Worm (Caenorhabditis elegans) whole organism, mixed stage, embryonic: ENCODE data around the gene col-175.

Experiments used
- M03D4.4 ChIP-seq: sonication (generic microtip); optimal IDR thresholded peaks from 2 replicates; lab custom pipeline; 2017; ENCODE audit warnings: mild to moderate bottlenecking, missing genetic modification characterization, missing compliant biosample characterization
- bed-3 ChIP-seq: fragments of 200-800 bp; sonication (Bioruptor generic); optimal IDR thresholded peaks from 3 replicates; lab custom pipeline; 2018; ENCODE audit warnings: mild to moderate bottlenecking, missing genetic modification characterization, moderate library complexity, missing compliant biosample characterization
- blmp-1 ChIP-seq: fragments of 150-350 bp; optimal IDR thresholded peaks from 2 replicates; lab custom pipeline; 2014; ENCODE audit warnings: missing biosample characterization, missing genetic modification characterization
- ceh-39 ChIP-seq: fragments of 150-350 bp; optimal IDR thresholded peaks from 2 replicates; lab custom pipeline; 2014; ENCODE audit warnings: missing biosample characterization, missing genetic modification characterization
- ceh-43 ChIP-seq: fragments of 200-800 bp; sonication (Bioruptor generic); optimal IDR thresholded peaks from 2 replicates; lab custom pipeline; 2018; ENCODE audit warnings: mild to moderate bottlenecking, missing genetic modification characterization, moderate library complexity, missing compliant biosample characterization
- ceh-83 ChIP-seq: fragments of 200-800 bp; sonication (Bioruptor generic); optimal IDR thresholded peaks from 2 replicates; lab custom pipeline; 2018; ENCODE audit warnings: mild to moderate bottlenecking, missing genetic modification characterization, missing compliant biosample characterization
- ces-1 ChIP-seq: fragments of 150-350 bp; optimal IDR thresholded peaks from 2 replicates; lab custom pipeline; 2014; ENCODE audit warnings: missing biosample characterization, missing genetic modification reagents, missing genetic modification characterization
- cnd-1 ChIP-seq: fragments of 200-800 bp; sonication (Bioruptor generic); optimal IDR thresholded peaks from 2 replicates; lab custom pipeline; 2018; ENCODE audit warnings: mild to moderate bottlenecking, missing genetic modification characterization, missing compliant biosample characterization
- drap-1 ChIP-seq: fragments of 200-800 bp; sonication (Bioruptor generic); optimal IDR thresholded peaks from 3 replicates; lab custom pipeline; 2018; ENCODE audit warnings: mild to moderate bottlenecking, missing genetic modification characterization, missing compliant biosample characterization
- elt-1 ChIP-seq: sonication (generic microtip); optimal IDR thresholded peaks from 2 replicates; lab custom pipeline; 2017; ENCODE audit warnings: missing genetic modification characterization, mild to moderate bottlenecking, missing compliant biosample characterization, antibody characterized with exemption, moderate library complexity, borderline replicate concordance; ENCODE audit not compliant: insufficient read depth
- elt-3 ChIP-seq: fragments of 150-350 bp; optimal IDR thresholded peaks from 2 replicates; lab custom pipeline; 2014; ENCODE audit warnings: missing biosample characterization, missing genetic modification characterization
- flh-1 ChIP-seq: fragments of 200-800 bp; sonication (Bioruptor generic); optimal IDR thresholded peaks from 2 replicates; lab custom pipeline; 2018; ENCODE audit warnings: mild to moderate bottlenecking, missing genetic modification characterization, moderate library complexity, missing compliant biosample characterization
- ham-2 ChIP-seq: fragments of 200-800 bp; sonication (Bioruptor generic); optimal IDR thresholded peaks from 2 replicates; lab custom pipeline; 2018; ENCODE audit warnings: mild to moderate bottlenecking, missing genetic modification characterization, missing compliant biosample characterization
- hlh-1 ChIP-seq: fragments of 150-350 bp; optimal IDR thresholded peaks from 2 replicates; lab custom pipeline; 2014; ENCODE audit warnings: missing biosample characterization, missing genetic modification reagents, missing genetic modification characterization
- lin-13 ChIP-seq: fragments of 150-350 bp; optimal IDR thresholded peaks from 2 replicates; lab custom pipeline; 2014; ENCODE audit warnings: missing biosample characterization, missing genetic modification characterization
- lin-32 ChIP-seq: fragments of 200-800 bp; sonication (Bioruptor generic); optimal IDR thresholded peaks from 2 replicates; lab custom pipeline; 2018; ENCODE audit warnings: mild to moderate bottlenecking, missing genetic modification characterization, missing compliant biosample characterization
- lsy-2 ChIP-seq: fragments of 150-350 bp; optimal IDR thresholded peaks from 2 replicates; lab custom pipeline; 2014; ENCODE audit warnings: missing biosample characterization, missing genetic modification characterization
- mab-5 ChIP-seq: fragments of 150-350 bp; optimal IDR thresholded peaks from 2 replicates; lab custom pipeline; 2014; ENCODE audit warnings: missing biosample characterization, missing genetic modification characterization
- nhr-12 ChIP-seq: fragments of 150-350 bp; optimal IDR thresholded peaks from 2 replicates; lab custom pipeline; 2014; ENCODE audit warnings: missing biosample characterization, missing genetic modification characterization
- nhr-2 ChIP-seq: fragments of 150-350 bp; optimal IDR thresholded peaks from 2 replicates; lab custom pipeline; 2014; ENCODE audit warnings: missing biosample characterization, missing genetic modification characterization
- nhr-28 ChIP-seq: fragments of 150-350 bp; optimal IDR thresholded peaks from 2 replicates; lab custom pipeline; 2014; ENCODE audit warnings: missing biosample characterization, missing genetic modification characterization
- nhr-76 ChIP-seq: sonication (generic microtip); optimal IDR thresholded peaks from 2 replicates; lab custom pipeline; 2017; ENCODE audit warnings: missing biosample characterization, missing genetic modification characterization
- pha-4 ChIP-seq: fragments of 150-350 bp; optimal IDR thresholded peaks from 2 replicates; lab custom pipeline; 2018; ENCODE audit warnings: missing biosample characterization, missing genetic modification reagents, missing genetic modification characterization
- sptf-1 ChIP-seq: sonication (generic microtip); optimal IDR thresholded peaks from 2 replicates; lab custom pipeline; 2017; ENCODE audit warnings: mild to moderate bottlenecking, missing genetic modification characterization, moderate library complexity, missing compliant biosample characterization
- tbx-8 ChIP-seq: fragments of 200-800 bp; sonication (Bioruptor generic); optimal IDR thresholded peaks from 2 replicates; lab custom pipeline; 2018; ENCODE audit warnings: mild to moderate bottlenecking, missing genetic modification characterization, moderate library complexity, missing compliant biosample characterization
- unc-120 ChIP-seq: sonication (generic microtip); optimal IDR thresholded peaks from 2 replicates; lab custom pipeline; 2017; ENCODE audit warnings: missing genetic modification characterization, missing compliant biosample characterization; ENCODE audit not compliant: poor library complexity, severe bottlenecking
- unc-39 ChIP-seq: fragments of 150-350 bp; optimal IDR thresholded peaks from 2 replicates; lab custom pipeline; 2014; ENCODE audit warnings: missing biosample characterization, missing genetic modification characterization
- unc-62 ChIP-seq: fragments of 150-350 bp; optimal IDR thresholded peaks from 2 replicates; lab custom pipeline; 2014; ENCODE audit warnings: missing biosample characterization, missing genetic modification reagents, missing genetic modification characterization
- zip-8 ChIP-seq: fragments of 150-350 bp; optimal IDR thresholded peaks from 2 replicates; lab custom pipeline; 2014; ENCODE audit warnings: missing biosample characterization, missing genetic modification characterization
- ztf-11 ChIP-seq: fragments of 150-350 bp; optimal IDR thresholded peaks from 2 replicates; lab custom pipeline; 2014; ENCODE audit warnings: missing biosample characterization, missing genetic modification characterization

The col-175 gene

ce11 chrX:9255993-9256392, 21.6 kb upstream of the col-175 start:
- TF ChIP-seq ceh-43 (GFP tag; lab: Kevin White, UChicago) (no peak), nhr-12 (tag; lab: Kevin White, UChicago) (no peak), lin-32 (GFP tag; lab: Kevin White, UChicago) (no peak), unc-62 (GFP tag; lab: Kevin White, UChicago) (no peak), blmp-1 (no peak), lsy-2 (tag; lab: Kevin White, UChicago) (no peak), zip-8 (tag; lab: Kevin White, UChicago) (no peak), elt-3 (no peak), mab-5 (tag; lab: Kevin White, UChicago) (no peak), unc-120 (tag; lab: Kevin White, UChicago) (no peak), cnd-1 (tag; lab: Kevin White, UChicago) (no peak), nhr-2 (tag; lab: Kevin White, UChicago) (no peak), ceh-39 (tag; lab: Kevin White, UChicago) (no peak), elt-1 (tag; lab: Kevin White, UChicago) (no peak), ceh-83 (GFP tag; lab: Kevin White, UChicago) (no peak), unc-39 (tag; lab: Kevin White, UChicago) (no peak), drap-1 (GFP tag; lab: Kevin White, UChicago) (no peak), bed-3 (no peak)

ce11 chrX:9251488-9251887, 17.1 kb upstream of the col-175 start, which contains the start of gene pes-8:
pes-8 (plus strand) TSS chrX:9251788.
- TF ChIP-seq flh-1 (GFP tag; lab: Kevin White, UChicago) (no peak), elt-1 (tag; lab: Kevin White, UChicago) (no peak), sptf-1 (tag; lab: Kevin White, UChicago) (no peak), lsy-2 (tag; lab: Kevin White, UChicago) (no peak), M03D4.4 (tag; lab: Kevin White, UChicago) (no peak), unc-120 (tag; lab: Kevin White, UChicago) (no peak), unc-62 (GFP tag; lab: Kevin White, UChicago) (no peak), blmp-1 (no peak), bed-3 (no peak), lin-32 (GFP tag; lab: Kevin White, UChicago) (no peak), cnd-1 (tag; lab: Kevin White, UChicago) (no peak), ces-1 (no peak), elt-3 (no peak), nhr-2 (tag; lab: Kevin White, UChicago) (no peak)

- TF ChIP-seq ceh-43 (GFP tag; lab: Kevin White, UChicago) (no peak), nhr-76 (no peak), ham-2 (GFP tag; lab: Kevin White, UChicago) (no peak), drap-1 (GFP tag; lab: Kevin White, UChicago) (no peak), pha-4 (no peak), elt-1 (tag; lab: Kevin White, UChicago) (no peak), ces-1 (no peak), lin-13 (tag; lab: Kevin White, UChicago) (no peak)
Observed at ce11 chrX:9248083-9248805, 13.8 kb upstream of the col-175 start.

ce11 chrX:9246625-9247024, 12.2 kb upstream of the col-175 start:
- no peak for TF ChIP-seq sptf-1 (tag; lab: Kevin White, UChicago)
- no peak for TF ChIP-seq ces-1
- TF ChIP-seq nhr-28 (tag; lab: Kevin White, UChicago): no peak
- TF ChIP-seq nhr-76: no peak
- TF ChIP-seq ceh-83 (GFP tag; lab: Kevin White, UChicago): no peak
- TF ChIP-seq flh-1 (GFP tag; lab: Kevin White, UChicago): no peak
- TF ChIP-seq lin-32 (GFP tag; lab: Kevin White, UChicago): no peak
- no peak for TF ChIP-seq lsy-2 (tag; lab: Kevin White, UChicago)
- TF ChIP-seq hlh-1 (tag; lab: Kevin White, UChicago): no peak
- no peak for TF ChIP-seq zip-8 (tag; lab: Kevin White, UChicago)
- TF ChIP-seq lin-13 (tag; lab: Kevin White, UChicago): no peak

ce11 chrX:9243257-9243656, 8.8 kb upstream of the col-175 start, which contains the start of gene gpa-12:
gpa-12 (plus strand) TSS chrX:9243557.
- TF ChIP-seq nhr-28 (tag; lab: Kevin White, UChicago) (no peak), nhr-12 (tag; lab: Kevin White, UChicago) (no peak), nhr-76 (no peak), tbx-8 (GFP tag; lab: Kevin White, UChicago) (no peak), ztf-11 (tag; lab: Kevin White, UChicago) (no peak)
